Worm (Caenorhabditis elegans) whole organism, L2 larva: ENCODE results near the gene T19B10.5.
"Not testable (repeated sequence)": the region's sequence is repeated elsewhere in the genome, so short reads cannot be mapped to it uniquely, and the experiment has no call there.

Source experiments
- blmp-1 ChIP-seq: sonication (generic microtip); optimal IDR thresholded peaks from 2 replicates; lab custom pipeline; 2017; ENCODE audit warnings: missing genetic modification characterization, mild to moderate bottlenecking, missing compliant biosample characterization, antibody characterized with exemption, moderate library complexity; ENCODE audit not compliant: insufficient read depth
- crh-2 ChIP-seq: sonication (generic microtip); optimal IDR thresholded peaks from 2 replicates; lab custom pipeline; 2017; ENCODE audit warnings: missing biosample characterization, missing genetic modification characterization
- lin-13 ChIP-seq: fragments of 150-350 bp; optimal IDR thresholded peaks from 2 replicates; lab custom pipeline; 2014; ENCODE audit warnings: missing biosample characterization, missing genetic modification reagents, missing genetic modification characterization
- lsy-2 ChIP-seq, 2 experiments: fragments of 150-350 bp in 1 of 2; sonication (generic microtip) in 1 of 2; optimal IDR thresholded peaks; 2 replicates each; lab custom pipeline; 2014 to 2017; ENCODE audit warnings: missing biosample characterization in 2 of 2, missing genetic modification characterization in 2 of 2
- mbf-1 ChIP-seq: sonication (generic microtip); optimal IDR thresholded peaks from 2 replicates; lab custom pipeline; 2017; ENCODE audit warnings: missing biosample characterization, missing genetic modification characterization
- unc-55 ChIP-seq: fragments of 150-350 bp; sonication (generic microtip); optimal IDR thresholded peaks from 3 replicates; lab custom pipeline; 2014; ENCODE audit warnings: missing biosample characterization, missing genetic modification reagents, missing genetic modification characterization

ce11 chrV:11286114-11286513 lies 51.7 kb downstream of the T19B10.5 start, which contains the start of gene C03E10.3:
- TF ChIP-seq lsy-2 (tag; optimal IDR thresholded peaks at IDR 0.05; lab: Kevin White, UChicago); unc-55 (GFP tag; lab: Kevin White, UChicago); lin-13; crh-2 (tag; lab: Kevin White, UChicago); blmp-1; mbf-1: not testable (repeated sequence)
